Fruit fly (Drosophila melanogaster) whole organism, wandering third instar larva: ENCODE results near the gene Tmtc1.

ENCODE experiments used
- Hr83 ChIP-seq: fragments of 200-300 bp; sonication (Bioruptor generic); optimal IDR thresholded peaks from 2 replicates; lab custom pipeline; 2016; ENCODE audit warnings: missing biosample characterization, mild to moderate bottlenecking, missing genetic modification characterization, moderate library complexity; ENCODE audit not compliant: poor library complexity, severe bottlenecking
- Rel ChIP-seq, 2 experiments: fragments of 200-800 bp; sonication (Bioruptor generic) in 1 of 2; optimal IDR thresholded peaks; 2 replicates in 1 of 2; 3 replicates in 1 of 2; lab custom pipeline; 2016 to 2019; ENCODE audit warnings: mild to moderate bottlenecking in 2 of 2, missing biosample characterization in 2 of 2, missing genetic modification characterization in 2 of 2, moderate library complexity in 1 of 2
- Sp1 ChIP-seq: fragments of 200-800 bp; sonication (Bioruptor generic); optimal IDR thresholded peaks from 3 replicates; lab custom pipeline; 2019; ENCODE audit warnings: missing biosample characterization, mild to moderate bottlenecking, missing genetic modification characterization, moderate library complexity
- h ChIP-seq: fragments of 200-800 bp; sonication (Bioruptor generic); optimal IDR thresholded peaks from 3 replicates; lab custom pipeline; 2016; ENCODE audit warnings: missing biosample characterization, mild to moderate bottlenecking, missing genetic modification characterization
- pan ChIP-seq: fragments of >200 bp; optimal IDR thresholded peaks from 2 replicates; lab custom pipeline; 2017
- rgr ChIP-seq: fragments of 200-800 bp; sonication (Bioruptor generic); optimal IDR thresholded peaks from 3 replicates; lab custom pipeline; 2016; ENCODE audit warnings: missing biosample characterization, mild to moderate bottlenecking, missing genetic modification characterization
- sv ChIP-seq: fragments of 200-800 bp; sonication (Bioruptor generic); optimal IDR thresholded peaks from 3 replicates; lab custom pipeline; 2016; ENCODE audit warnings: missing biosample characterization, missing genetic modification characterization

Gene Tmtc1

DNA sequence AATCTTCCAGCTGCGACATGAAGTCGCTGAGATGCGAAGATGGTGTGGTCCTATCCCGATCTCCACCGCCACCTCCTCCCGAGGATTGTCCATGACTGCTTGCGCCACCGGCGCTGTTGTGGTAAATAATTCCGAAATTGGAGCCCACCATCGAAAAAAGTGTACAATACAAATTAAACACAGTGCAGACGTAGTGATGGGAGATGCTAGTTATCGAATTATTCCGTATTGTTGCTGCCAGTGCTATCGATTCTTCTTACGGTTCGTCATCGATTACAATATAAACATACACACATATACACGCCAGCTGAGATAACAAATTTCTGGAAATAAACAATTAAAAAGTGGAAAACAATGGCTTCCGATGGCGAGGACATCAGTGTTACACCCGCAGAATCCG lies 90.1 kb downstream of the Tmtc1 start, which contains the start of the genes Taf10b and Taf10:
Gene Taf10b, minus strand, starts transcription at position 219 of the 400 bp plus-strand sequence.
Gene Taf10, plus strand, starts transcription at position 264 of the 400 bp plus-strand sequence.
- no peak for TF ChIP-seq Rel (GFP tag; optimal IDR thresholded peaks at IDR 0.05; lab: Kevin White, UChicago)
- peak; percentile 41 for TF ChIP-seq Rel (tag; optimal IDR thresholded peaks at IDR 0.05; lab: Kevin White, UChicago)
- TF ChIP-seq Sp1 = peak; percentile 18
- peak; percentile 4 for TF ChIP-seq h (GFP tag; lab: Kevin White, UChicago)
- TF ChIP-seq Hr83 = peak; percentile 2
- no peak for TF ChIP-seq pan (lab: Kevin White, UChicago)
- TF ChIP-seq sv (GFP tag; lab: Kevin White, UChicago) = no peak
- TF ChIP-seq rgr (GFP tag; lab: Kevin White, UChicago) = peak; percentile 31
